In genomic region chr2L:16545772-16546171, dm6 we compare ENCODE assay signal across 4 fruit fly cellular contexts.
A peak's percentile ranks its signal among the peaks of the same experiment; 100 is the strongest.
TF ChIP-seq lines count a peak whose summit lies in the region.

No protein-coding gene starts in this region.

TF ChIP-seq in whole organism, adult, 20 proteins besides CTCF, POLR2A, EP300 and RAD21 (continued from another document):
- TF ChIP-seq tj (GFP tag; optimal IDR thresholded peaks at IDR 0.05; lab: Kevin White, UChicago) (peak; percentile 77), CG11617 (GFP tag; optimal IDR thresholded peaks at IDR 0.05; lab: Kevin White, UChicago) (peak; percentile 83)

TF ChIP-seq in whole organism, embryonic, 481 proteins besides CTCF, POLR2A, EP300 and RAD21 (continued from another document and continues in another):
- TF ChIP-seq CG18619 (GFP tag; optimal IDR thresholded peaks at IDR 0.05; lab: Kevin White, UChicago) (peak; percentile 65), Fer1 (GFP tag; optimal IDR thresholded peaks at IDR 0.05; lab: Kevin White, UChicago) (peak; percentile 90), BEAF-32 (GFP tag; optimal IDR thresholded peaks at IDR 0.05; lab: Kevin White, UChicago) (no peak), CG9797 (GFP tag; optimal IDR thresholded peaks at IDR 0.05; lab: Kevin White, UChicago) (no peak), CG31224 (GFP tag; IDR thresholded peaks at IDR 0.05; lab: Robert Waterston, UW) (no peak), CG16815 (GFP tag; optimal IDR thresholded peaks at IDR 0.05; lab: Kevin White, UChicago) (no peak), CG14441 (GFP tag; IDR thresholded peaks at IDR 0.05; lab: Robert Waterston, UW) (peak; percentile 53; the same call in 1 of the 2 replicates), gce (GFP tag; IDR thresholded peaks at IDR 0.05; lab: Robert Waterston, UW) (0 out of 3 replicates have a peak, but pooled peaks have one; percentile 62), CG30403 (GFP tag; optimal IDR thresholded peaks at IDR 0.05; lab: Kevin White, UChicago) (peak; percentile 51), TFAM (GFP tag; optimal IDR thresholded peaks at IDR 0.05; lab: Kevin White, UChicago) (no peak), CG12236 (GFP tag; optimal IDR thresholded peaks at IDR 0.05; lab: Kevin White, UChicago) (no peak), Opbp (GFP tag; IDR thresholded peaks at IDR 0.05; lab: Robert Waterston, UW; ENCODE audit: partially characterized antibody) (no peak), Gsc (GFP tag; IDR thresholded peaks at IDR 0.05; lab: Robert Waterston, UW) (no peak), gfzf (GFP tag; optimal IDR thresholded peaks at IDR 0.05; lab: Kevin White, UChicago) (no peak), Dad (GFP tag; optimal IDR thresholded peaks at IDR 0.05; lab: Kevin White, UChicago) (peak; percentile 47), fd64A (GFP tag; optimal IDR thresholded peaks at IDR 0.05; lab: Kevin White, UChicago) (no peak), tup (GFP tag; optimal IDR thresholded peaks at IDR 0.05; lab: Kevin White, UChicago) (no peak), CG11504 (tag; optimal IDR thresholded peaks at IDR 0.05; lab: Kevin White, UChicago) (peak; percentile 83), HLH54F (GFP tag; optimal IDR thresholded peaks at IDR 0.05; lab: Kevin White, UChicago) (peak; percentile 17), D19B (GFP tag; optimal IDR thresholded peaks at IDR 0.05; lab: Kevin White, UChicago) (peak; percentile 30), GATAe (GFP tag; conservative IDR thresholded peaks at IDR 0.05; lab: Robert Waterston, UW) (no peak), Myb (GFP tag; optimal IDR thresholded peaks at IDR 0.05; lab: Kevin White, UChicago) (peak; percentile 22), bigmax (GFP tag; optimal IDR thresholded peaks at IDR 0.05; lab: Kevin White, UChicago) (no peak), dm (GFP tag; optimal IDR thresholded peaks at IDR 0.05; lab: Kevin White, UChicago) (no peak), CG17802 (tag; optimal IDR thresholded peaks at IDR 0.05; lab: Kevin White, UChicago) (no peak), Optix (GFP tag; IDR thresholded peaks at IDR 0.05; lab: Robert Waterston, UW) (0 out of 3 replicates have a peak, but pooled peaks have one; percentile 24), crol (GFP tag; IDR thresholded peaks at IDR 0.05; lab: Robert Waterston, UW) (0 out of 2 replicates have a peak, but pooled peaks have one; percentile 18), CG12659 (GFP tag; optimal IDR thresholded peaks at IDR 0.05; lab: Kevin White, UChicago) (peak; percentile 64), Ptx1 (GFP tag; IDR thresholded peaks at IDR 0.05; lab: Robert Waterston, UW) (peak; percentile 48), row (GFP tag; IDR thresholded peaks at IDR 0.05; lab: Robert Waterston, UW) (peak; percentile 70), CG18262 (tag; optimal IDR thresholded peaks at IDR 0.05; lab: Kevin White, UChicago) (peak; percentile 71), Dref (GFP tag; IDR thresholded peaks at IDR 0.05; lab: Robert Waterston, UW) (no peak), salm (tag; optimal IDR thresholded peaks at IDR 0.05; lab: Kevin White, UChicago) (peak; percentile 43), ems (GFP tag; optimal IDR thresholded peaks at IDR 0.05; lab: Kevin White, UChicago) (peak; percentile 66), yki (optimal IDR thresholded peaks at IDR 0.05; lab: Kevin White, UChicago) (no peak), ind (GFP tag; optimal IDR thresholded peaks at IDR 0.05; lab: Kevin White, UChicago) (peak; percentile 51), wek (GFP tag; optimal IDR thresholded peaks at IDR 0.05; lab: Kevin White, UChicago) (peak; percentile 44), fd96Cb (tag; optimal IDR thresholded peaks at IDR 0.05; lab: Kevin White, UChicago) (peak; percentile 34), Hmr (GFP tag; optimal IDR thresholded peaks at IDR 0.05; lab: Kevin White, UChicago) (peak; percentile 85), sqz (GFP tag; optimal IDR thresholded peaks at IDR 0.05; lab: Kevin White, UChicago) (peak; percentile 35), CG15696 (tag; optimal IDR thresholded peaks at IDR 0.05; lab: Kevin White, UChicago) (no peak), Hand (GFP tag; optimal IDR thresholded peaks at IDR 0.05; lab: Kevin White, UChicago) (peak; percentile 78), Vsx1 (GFP tag; optimal IDR thresholded peaks at IDR 0.05; lab: Kevin White, UChicago) (peak; percentile 53)

TF ChIP-seq in whole organism, prepupa, 60 proteins besides CTCF, POLR2A, EP300 and RAD21 (continued from another document):
- TF ChIP-seq acj6 (GFP tag; optimal IDR thresholded peaks at IDR 0.05; lab: Kevin White, UChicago) (peak; percentile 77), fkh (GFP tag; optimal IDR thresholded peaks at IDR 0.05; lab: Kevin White, UChicago) (peak; percentile 14), Lpt (GFP tag; optimal IDR thresholded peaks at IDR 0.05; lab: Kevin White, UChicago) (peak; percentile 94), CG32006 (GFP tag; optimal IDR thresholded peaks at IDR 0.05; lab: Kevin White, UChicago) (peak; percentile 95), CG15336 (GFP tag; IDR thresholded peaks at IDR 0.05; lab: Robert Waterston, UW) (peak; percentile 95), CG11762 (GFP tag; optimal IDR thresholded peaks at IDR 0.05; lab: Kevin White, UChicago; ENCODE audit: insufficient read depth) (peak; percentile 82), Blimp-1 (GFP tag; optimal IDR thresholded peaks at IDR 0.05; lab: Kevin White, UChicago) (peak; percentile 52), Sox15 (GFP tag; optimal IDR thresholded peaks at IDR 0.05; lab: Kevin White, UChicago) (peak; percentile 49), CG8119 (GFP tag; IDR thresholded peaks at IDR 0.05; lab: Robert Waterston, UW) (peak; percentile 94), dsx (GFP tag; optimal IDR thresholded peaks at IDR 0.05; lab: Kevin White, UChicago; ENCODE audit: poor library complexity, severe bottlenecking) (peak; percentile 60), Eip78C (GFP tag; lab: Kevin White, UChicago) (peak; percentile 95), CG16779 (tag; optimal IDR thresholded peaks at IDR 0.05; lab: Kevin White, UChicago) (peak; percentile 79), CG6276 (GFP tag; optimal IDR thresholded peaks at IDR 0.05; lab: Kevin White, UChicago) (peak; percentile 93), Gug (GFP tag; IDR thresholded peaks at IDR 0.05; lab: Robert Waterston, UW) (peak; percentile 89), ss (GFP tag; optimal IDR thresholded peaks at IDR 0.05; lab: Kevin White, UChicago) (peak; percentile 43 to 60), CG10631 (GFP tag; optimal IDR thresholded peaks at IDR 0.05; lab: Kevin White, UChicago) (peak; percentile 82), CG7368 (GFP tag; optimal IDR thresholded peaks at IDR 0.05; lab: Kevin White, UChicago) (peak; percentile 55), OdsH (GFP tag; optimal IDR thresholded peaks at IDR 0.05; lab: Kevin White, UChicago) (peak; percentile 86), CG11902 (GFP tag; optimal IDR thresholded peaks at IDR 0.05; lab: Kevin White, UChicago) (peak; percentile 31), pdm3 (GFP tag; optimal IDR thresholded peaks at IDR 0.05; lab: Kevin White, UChicago) (peak; percentile 88), CG34406 (GFP tag; optimal IDR thresholded peaks at IDR 0.05; lab: Kevin White, UChicago) (peak; percentile 72), net (GFP tag; optimal IDR thresholded peaks at IDR 0.05; lab: Kevin White, UChicago) (peak; percentile 91), CG31627 (GFP tag; optimal IDR thresholded peaks at IDR 0.05; lab: Kevin White, UChicago) (peak; percentile 81), Hr38 (GFP tag; optimal IDR thresholded peaks at IDR 0.05; lab: Kevin White, UChicago) (peak; percentile 4), spab (GFP tag; optimal IDR thresholded peaks at IDR 0.05; lab: Kevin White, UChicago) (peak; percentile 48), CG9139 (GFP tag; optimal IDR thresholded peaks at IDR 0.05; lab: Kevin White, UChicago) (peak; percentile 38), svp (GFP tag; lab: Kevin White, UChicago) (peak; percentile 91), CG6808 (GFP tag; optimal IDR thresholded peaks at IDR 0.05; lab: Kevin White, UChicago) (peak; percentile 53), topi (GFP tag; optimal IDR thresholded peaks at IDR 0.05; lab: Kevin White, UChicago) (peak; percentile 87), Smox (GFP tag; optimal IDR thresholded peaks at IDR 0.05; lab: Kevin White, UChicago) (peak; percentile 81), eg (GFP tag; IDR thresholded peaks at IDR 0.05; lab: Robert Waterston, UW) (peak; percentile 95), CG1621 (tag; optimal IDR thresholded peaks at IDR 0.05; lab: Kevin White, UChicago) (peak; percentile 33), Ets21C (GFP tag; optimal IDR thresholded peaks at IDR 0.05; lab: Kevin White, UChicago) (peak; percentile 71), CG10669 (GFP tag; optimal IDR thresholded peaks at IDR 0.05; lab: Kevin White, UChicago) (peak; percentile 55), salr (GFP tag; optimal IDR thresholded peaks at IDR 0.05; lab: Kevin White, UChicago) (peak; percentile 30 to 87), Eip93F (GFP tag; optimal IDR thresholded peaks at IDR 0.05; lab: Kevin White, UChicago) (peak; percentile 68), Sox14 (GFP tag; optimal IDR thresholded peaks at IDR 0.05; lab: Kevin White, UChicago) (peak; percentile 88), CG6792 (GFP tag; optimal IDR thresholded peaks at IDR 0.05; lab: Kevin White, UChicago) (peak; percentile 70), achi (GFP tag; optimal IDR thresholded peaks at IDR 0.05; lab: Kevin White, UChicago) (peak; percentile 87), CG8319 (GFP tag; optimal IDR thresholded peaks at IDR 0.05; lab: Kevin White, UChicago) (peak; percentile 6), esn (GFP tag; optimal IDR thresholded peaks at IDR 0.05; lab: Kevin White, UChicago) (peak; percentile 85)

TF ChIP-seq in whole organism, wandering third instar larva, 38 proteins besides CTCF, POLR2A, EP300 and RAD21 (continued from another document):
- TF ChIP-seq Hnf4 (GFP tag; optimal IDR thresholded peaks at IDR 0.05; lab: Kevin White, UChicago) (peak; percentile 62), pan (optimal IDR thresholded peaks at IDR 0.05; lab: Kevin White, UChicago) (no peak), Hr83 (GFP tag; optimal IDR thresholded peaks at IDR 0.05; lab: Kevin White, UChicago; ENCODE audit: poor library complexity, severe bottlenecking) (no peak), lola (GFP tag; optimal IDR thresholded peaks at IDR 0.05; lab: Kevin White, UChicago) (no peak), sv (GFP tag; optimal IDR thresholded peaks at IDR 0.05; lab: Kevin White, UChicago) (peak; percentile 43), Myc (optimal IDR thresholded peaks at IDR 0.05; lab: Kevin White, UChicago) (no peak), Sp1 (GFP tag; optimal IDR thresholded peaks at IDR 0.05; lab: Kevin White, UChicago) (peak; percentile 69), usp (GFP tag; optimal IDR thresholded peaks at IDR 0.05; lab: Kevin White, UChicago) (no peak), Mio (GFP tag; optimal IDR thresholded peaks at IDR 0.05; lab: Kevin White, UChicago) (no peak), h (GFP tag; optimal IDR thresholded peaks at IDR 0.05; lab: Kevin White, UChicago) (peak; percentile 92), rgr (GFP tag; optimal IDR thresholded peaks at IDR 0.05; lab: Kevin White, UChicago) (peak; percentile 80), dmrt93B (GFP tag; optimal IDR thresholded peaks at IDR 0.05; lab: Kevin White, UChicago) (peak; percentile 47), HLH106 (tag; optimal IDR thresholded peaks at IDR 0.05; lab: Kevin White, UChicago) (peak; percentile 73), sage (GFP tag; optimal IDR thresholded peaks at IDR 0.05; lab: Kevin White, UChicago) (peak; percentile 67), brk (GFP tag; optimal IDR thresholded peaks at IDR 0.05; lab: Kevin White, UChicago) (peak; percentile 62)
